Fruit fly (Drosophila melanogaster): ENCODE data around the gene Ipp.

The Ipp gene

dm6 chr3R:14009643-14010042 lies 51.1 kb downstream of the Ipp start:
- no peak for TF ChIP-seq Dip2 (GFP tag; IDR thresholded peaks at IDR 0.05)
- TF ChIP-seq p53 (GFP tag; optimal IDR thresholded peaks at IDR 0.05), result no peak
- no peak for TF ChIP-seq tll (GFP tag; optimal IDR thresholded peaks at IDR 0.05)
- no peak for TF ChIP-seq H2.0 (GFP tag; IDR thresholded peaks at IDR 0.05)
- TF ChIP-seq Ets65A (GFP tag), result no peak
- TF ChIP-seq nerfin-1 (tag; optimal IDR thresholded peaks at IDR 0.05), result no peak
- no peak for TF ChIP-seq CG7745 (tag; optimal IDR thresholded peaks at IDR 0.05)
- peak; percentile 1 for TF ChIP-seq CG12219 (GFP tag; optimal IDR thresholded peaks at IDR 0.05)
- no peak for TF ChIP-seq D19B (GFP tag; optimal IDR thresholded peaks at IDR 0.05)
- 0 out of 4 replicates have a peak, but pooled peaks have one; percentile 48 for TF ChIP-seq Dll (GFP tag; IDR thresholded peaks at IDR 0.05; ENCODE audit: partially characterized antibody)
- no peak for TF ChIP-seq slou (GFP tag; optimal IDR thresholded peaks at IDR 0.05)
- no peak for TF ChIP-seq ro (GFP tag; IDR thresholded peaks at IDR 0.05)
- no peak for TF ChIP-seq ERR (GFP tag; optimal IDR thresholded peaks at IDR 0.05)
- TF ChIP-seq Med (GFP tag), result peak; percentile 32
- no peak for TF ChIP-seq CG7357 (GFP tag; IDR thresholded peaks at IDR 0.05)
- TF ChIP-seq Sox100B (GFP tag; optimal IDR thresholded peaks at IDR 0.05), result no peak
- TF ChIP-seq Rfx (GFP tag; IDR thresholded peaks at IDR 0.05), result no peak
- TF ChIP-seq lmd (GFP tag; IDR thresholded peaks at IDR 0.05), result no peak
- no peak for TF ChIP-seq jigr1 (GFP tag; IDR thresholded peaks at IDR 0.05)
- no peak for TF ChIP-seq Eip74EF (GFP tag; optimal IDR thresholded peaks at IDR 0.05)
- no peak for TF ChIP-seq h (optimal IDR thresholded peaks at IDR 0.05)
- no peak for TF ChIP-seq CG4282 (GFP tag; optimal IDR thresholded peaks at IDR 0.05)
- TF ChIP-seq sens (GFP tag), result peak; percentile 39
- TF ChIP-seq CG15696 (tag; optimal IDR thresholded peaks at IDR 0.05), result no peak
- peak; percentile 17 for TF ChIP-seq BEAF-32 (GFP tag; optimal IDR thresholded peaks at IDR 0.05)
- TF ChIP-seq tx (GFP tag; optimal IDR thresholded peaks at IDR 0.05), result no peak
- TF ChIP-seq pnt (GFP tag; optimal IDR thresholded peaks at IDR 0.05), result no peak
- TF ChIP-seq Fer3 (tag; optimal IDR thresholded peaks at IDR 0.05), result no peak
- TF ChIP-seq Max (GFP tag; optimal IDR thresholded peaks at IDR 0.05), result no peak
- no peak for TF ChIP-seq CG15514 (GFP tag; optimal IDR thresholded peaks at IDR 0.05)
- TF ChIP-seq YL-1 (GFP tag; optimal IDR thresholded peaks at IDR 0.05), result no peak
- TF ChIP-seq CG2678 (tag; optimal IDR thresholded peaks at IDR 0.05), result no peak
- peak; percentile 16 for TF ChIP-seq CG11504 (tag; optimal IDR thresholded peaks at IDR 0.05)
- no peak for TF ChIP-seq unpg (GFP tag; optimal IDR thresholded peaks at IDR 0.05)
- no peak for TF ChIP-seq ci (GFP tag; IDR thresholded peaks at IDR 0.05)
- TF ChIP-seq CG17359 (tag; optimal IDR thresholded peaks at IDR 0.05), result peak; percentile 2
- TF ChIP-seq CG13894 (tag; optimal IDR thresholded peaks at IDR 0.05), result no peak
- no peak for TF ChIP-seq Hand (GFP tag; optimal IDR thresholded peaks at IDR 0.05)
- no peak for TF ChIP-seq zfh2 (GFP tag; optimal IDR thresholded peaks at IDR 0.05)
- TF ChIP-seq Ssrp (tag; optimal IDR thresholded peaks at IDR 0.05), result no peak
- TF ChIP-seq hth (optimal IDR thresholded peaks at IDR 0.05), result no peak
